Fruit fly (Drosophila melanogaster) Kc167 (cell line): Measurements from ENCODE around the gene CG12974.

Experiments used
- Myc ChIP-seq: fragments of >200 bp; optimal IDR thresholded peaks from 2 replicates; lab custom pipeline; 2017; ENCODE audit warnings: missing external identifiers
- Sin3A ChIP-seq: fragments of >200 bp; optimal IDR thresholded peaks from 2 replicates; lab custom pipeline; 2018; ENCODE audit warnings: missing external identifiers
- h ChIP-seq: fragments of >200 bp; optimal IDR thresholded peaks from 3 replicates; lab custom pipeline; 2018; ENCODE audit warnings: missing external identifiers
- psq ChIP-seq: fragments of >200 bp; optimal IDR thresholded peaks from 2 replicates; lab custom pipeline; 2017; ENCODE audit warnings: missing external identifiers
- ttk ChIP-seq: sonication (Bioruptor generic); optimal IDR thresholded peaks from 2 replicates; lab custom pipeline; 2017; ENCODE audit warnings: missing external identifiers

DNA sequence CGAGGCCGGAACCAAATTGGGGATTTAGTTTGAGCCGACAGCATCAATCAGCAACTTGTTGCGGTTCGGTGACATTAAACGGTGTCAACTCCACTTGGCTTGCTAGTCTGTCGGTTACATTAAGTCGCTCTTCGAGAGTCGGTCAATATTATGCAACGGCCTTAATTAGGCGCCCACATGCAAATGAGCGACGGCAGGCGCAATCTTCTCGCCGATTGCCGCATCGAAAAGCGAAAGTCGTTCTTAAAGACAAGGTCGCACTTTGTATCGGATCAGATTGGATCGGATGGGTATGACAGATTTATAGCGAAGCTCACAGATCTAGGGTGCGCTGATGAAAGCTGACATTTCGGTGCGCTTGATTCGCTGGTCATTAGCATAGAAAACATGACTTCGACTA, 5.3 kb upstream of the CG12974 start:
- TF ChIP-seq psq (lab: Kevin White, UChicago) (no peak), Myc (no peak), h (lab: Kevin White, UChicago) (no peak), ttk (no peak), Sin3A (no peak)
